Fruit fly (Drosophila melanogaster) whole organism, embryonic: ENCODE data around the gene CG43245.

Experiments used
- Abd-B ChIP-seq: fragments of 200-800 bp; sonication (Bioruptor generic); optimal IDR thresholded peaks from 2 replicates; lab custom pipeline; 2018; ENCODE audit warnings: missing biosample characterization, mild to moderate bottlenecking, missing genetic modification characterization, moderate library complexity
- Ada2b ChIP-seq: fragments of 200-800 bp; sonication (Bioruptor generic); IDR thresholded peaks from 2 replicates; pipeline ENCODE4 v1.3.6; 2022; ENCODE audit warnings: missing biosample characterization, missing genetic modification characterization
- BEAF-32 ChIP-seq: fragments of 200-800 bp; sonication (Bioruptor generic); optimal IDR thresholded peaks from 3 replicates; lab custom pipeline; 2017; ENCODE audit warnings: missing biosample characterization, missing genetic modification characterization, mild to moderate bottlenecking, moderate library complexity, missing genetic modification reagents
- CG10209 ChIP-seq: fragments of 200-800 bp; sonication (Bioruptor generic); optimal IDR thresholded peaks from 3 replicates; lab custom pipeline; 2017; ENCODE audit warnings: missing biosample characterization, mild to moderate bottlenecking, missing genetic modification characterization, missing genetic modification reagents
- CG11504 ChIP-seq: fragments of 200-800 bp; sonication (Bioruptor generic); optimal IDR thresholded peaks from 3 replicates; lab custom pipeline; 2019; ENCODE audit warnings: missing biosample characterization, mild to moderate bottlenecking, missing genetic modification characterization, moderate library complexity
- CG11695 ChIP-seq: fragments of 200-800 bp; sonication (Bioruptor generic); IDR thresholded peaks from 3 replicates; pipeline ENCODE4 v1.3.6; 2022; ENCODE audit warnings: missing biosample characterization, missing genetic modification characterization
- CG13424 ChIP-seq: fragments of 200-800 bp; sonication (Bioruptor generic); optimal IDR thresholded peaks from 2 replicates; lab custom pipeline; 2019; ENCODE audit warnings: missing biosample characterization, mild to moderate bottlenecking, missing genetic modification characterization, moderate library complexity
- CG13624 ChIP-seq: fragments of 200-800 bp; sonication (Bioruptor generic); optimal IDR thresholded peaks from 2 replicates; lab custom pipeline; 2016; ENCODE audit warnings: missing biosample characterization, missing genetic modification characterization
- CG13894 ChIP-seq: fragments of 200-800 bp; sonication (Bioruptor generic); optimal IDR thresholded peaks from 3 replicates; lab custom pipeline; 2018; ENCODE audit warnings: missing biosample characterization, mild to moderate bottlenecking, missing genetic modification characterization, moderate library complexity
- CG15269 ChIP-seq: fragments of 200-800 bp; sonication (Bioruptor generic); optimal IDR thresholded peaks from 2 replicates; lab custom pipeline; 2018; ENCODE audit warnings: missing biosample characterization, mild to moderate bottlenecking, missing genetic modification characterization, moderate library complexity
- CG17361 ChIP-seq: fragments of 200-800 bp; sonication (Bioruptor generic); IDR thresholded peaks from 3 replicates; pipeline ENCODE4 v1.3.6; 2022; ENCODE audit warnings: missing biosample characterization, missing genetic modification characterization
- CG18619 ChIP-seq: fragments of 200-800 bp; sonication (Bioruptor generic); optimal IDR thresholded peaks from 3 replicates; lab custom pipeline; 2017; ENCODE audit warnings: missing biosample characterization, mild to moderate bottlenecking, missing genetic modification characterization
- CG2120 ChIP-seq: fragments of 200-800 bp; sonication (Bioruptor generic); optimal IDR thresholded peaks from 3 replicates; lab custom pipeline; 2016; ENCODE audit warnings: missing biosample characterization, missing genetic modification characterization
- CG2712 ChIP-seq: fragments of 200-800 bp; optimal IDR thresholded peaks from 3 replicates; lab custom pipeline; 2019; ENCODE audit warnings: missing biosample characterization, mild to moderate bottlenecking, missing genetic modification characterization, moderate library complexity
- CG30403 ChIP-seq: fragments of 200-800 bp; sonication (Bioruptor generic); optimal IDR thresholded peaks from 3 replicates; lab custom pipeline; 2016; ENCODE audit warnings: missing biosample characterization, missing genetic modification characterization
- CG7556 ChIP-seq: fragments of 200-800 bp; sonication (Bioruptor generic); optimal IDR thresholded peaks from 2 replicates; lab custom pipeline; 2017; ENCODE audit warnings: missing biosample characterization, mild to moderate bottlenecking, missing genetic modification characterization
- CG8924 ChIP-seq: fragments of 200-800 bp; optimal IDR thresholded peaks from 3 replicates; lab custom pipeline; 2019; ENCODE audit warnings: missing biosample characterization, mild to moderate bottlenecking, missing genetic modification characterization, moderate library complexity
- CG9932 ChIP-seq: fragments of 200-800 bp; sonication (Bioruptor generic); IDR thresholded peaks from 2 replicates; pipeline ENCODE4 v1.3.6; 2022; ENCODE audit warnings: missing biosample characterization, missing genetic modification characterization
- CoRest ChIP-seq: fragments of 200-800 bp; sonication (Bioruptor generic); optimal IDR thresholded peaks from 3 replicates; lab custom pipeline; 2018; ENCODE audit warnings: missing biosample characterization, mild to moderate bottlenecking, missing genetic modification characterization, moderate library complexity
- Dek ChIP-seq: fragments of 200-800 bp; sonication (Bioruptor generic); optimal IDR thresholded peaks from 3 replicates; lab custom pipeline; 2019; ENCODE audit warnings: missing biosample characterization, mild to moderate bottlenecking, missing genetic modification characterization, moderate library complexity
- Hmr ChIP-seq: fragments of 200-800 bp; sonication (Bioruptor generic); optimal IDR thresholded peaks from 3 replicates; lab custom pipeline; 2017; ENCODE audit warnings: mild to moderate bottlenecking, missing biosample characterization, missing genetic modification reagents, missing genetic modification characterization
- Hr3 ChIP-seq: fragments of 200-800 bp; sonication (Bioruptor generic); optimal IDR thresholded peaks from 3 replicates; lab custom pipeline; 2016; ENCODE audit warnings: missing biosample characterization, missing genetic modification characterization
- Hr51 ChIP-seq, 2 experiments: fragments of 200-800 bp; sonication (Bioruptor generic); optimal IDR thresholded peaks; 2 replicates in 1 of 2; 3 replicates in 1 of 2; lab custom pipeline; 2016 to 2018; ENCODE audit warnings: missing biosample characterization in 2 of 2, missing genetic modification characterization in 2 of 2, mild to moderate bottlenecking in 1 of 2, moderate library complexity in 1 of 2
- Lim3 ChIP-seq: fragments of 200-800 bp; sonication (Bioruptor generic); IDR thresholded peaks from 2 replicates; pipeline ENCODE4 v1.3.6; 2022; ENCODE audit warnings: missing biosample characterization, missing genetic modification characterization
- Max ChIP-seq: fragments of 200-800 bp; sonication (Bioruptor generic); optimal IDR thresholded peaks from 2 replicates; lab custom pipeline; 2016; ENCODE audit warnings: missing biosample characterization, mild to moderate bottlenecking, missing genetic modification characterization
- Med ChIP-seq: fragments of 200-800 bp; sonication (Bioruptor generic); peaks from one replicate; lab custom pipeline; 2016; ENCODE audit warnings: missing biosample characterization, missing genetic modification characterization, mild to moderate bottlenecking, inconsistent platforms, moderate library complexity
- Meics ChIP-seq: fragments of 200-800 bp; sonication (Bioruptor generic); optimal IDR thresholded peaks from 2 replicates; lab custom pipeline; 2017; ENCODE audit warnings: missing biosample characterization, mild to moderate bottlenecking, missing genetic modification characterization
- Mes4 ChIP-seq: fragments of 200-800 bp; sonication (Bioruptor generic); optimal IDR thresholded peaks from 2 replicates; lab custom pipeline; 2016; ENCODE audit warnings: missing biosample characterization, missing genetic modification characterization
- Opbp ChIP-seq: fragments of 200-800 bp; sonication (Bioruptor generic); IDR thresholded peaks from 3 replicates; pipeline ENCODE4 v1.3.6; 2022; ENCODE audit warnings: missing biosample characterization, missing genetic modification characterization; ENCODE audit not compliant: partially characterized antibody
- Ptx1 ChIP-seq: fragments of 200-800 bp; sonication (Bioruptor generic); IDR thresholded peaks from 2 replicates; pipeline ENCODE4 v1.3.6; 2022; ENCODE audit warnings: missing biosample characterization, missing genetic modification characterization
- Sin3A ChIP-seq: fragments of >200 bp; optimal IDR thresholded peaks from 2 replicates; lab custom pipeline; 2018
- Sox102F ChIP-seq: fragments of 200-800 bp; sonication (Bioruptor generic); optimal IDR thresholded peaks from 2 replicates; lab custom pipeline; 2018; ENCODE audit warnings: missing biosample characterization, mild to moderate bottlenecking, missing genetic modification characterization, moderate library complexity
- bab2 ChIP-seq: fragments of 200-800 bp; sonication (Bioruptor generic); optimal IDR thresholded peaks from 2 replicates; lab custom pipeline; 2016; ENCODE audit warnings: missing biosample characterization, missing genetic modification characterization
- bcd ChIP-seq: fragments of 200-800 bp; sonication (Bioruptor generic); optimal IDR thresholded peaks from 2 replicates; lab custom pipeline; 2017; ENCODE audit warnings: missing biosample characterization, mild to moderate bottlenecking, missing genetic modification characterization
- bigmax ChIP-seq: fragments of 200-800 bp; sonication (Bioruptor generic); optimal IDR thresholded peaks from 2 replicates; lab custom pipeline; 2018; ENCODE audit warnings: missing biosample characterization, mild to moderate bottlenecking, missing genetic modification characterization
- chm ChIP-seq: fragments of 200-800 bp; sonication (Bioruptor generic); IDR thresholded peaks from 2 replicates; pipeline ENCODE4 v1.3.6; 2022; ENCODE audit warnings: missing biosample characterization, missing genetic modification characterization
- dati ChIP-seq: fragments of 200-800 bp; sonication (Bioruptor generic); IDR thresholded peaks from 2 replicates; pipeline ENCODE4 v1.3.6; 2022; ENCODE audit warnings: missing biosample characterization, missing genetic modification characterization
- dmrt99B ChIP-seq: fragments of 200-800 bp; sonication (Bioruptor generic); optimal IDR thresholded peaks from 2 replicates; lab custom pipeline; 2018; ENCODE audit warnings: missing biosample characterization, mild to moderate bottlenecking, missing genetic modification characterization, moderate library complexity
- dpn ChIP-seq, 2 experiments: fragments of 200-800 bp; sonication (Bioruptor generic); optimal IDR thresholded peaks; 3 replicates each; lab custom pipeline; 2016; ENCODE audit warnings: missing biosample characterization in 2 of 2, missing genetic modification characterization in 2 of 2
- dysf ChIP-seq: fragments of 200-800 bp; sonication (Bioruptor generic); IDR thresholded peaks from 3 replicates; pipeline ENCODE4 v1.3.6; 2022; ENCODE audit warnings: missing biosample characterization, missing genetic modification characterization
- fd102C ChIP-seq: fragments of 200-800 bp; sonication (Bioruptor generic); optimal IDR thresholded peaks from 2 replicates; lab custom pipeline; 2018; ENCODE audit warnings: missing biosample characterization, mild to moderate bottlenecking, missing genetic modification characterization, moderate library complexity
- fd3F ChIP-seq: fragments of 200-800 bp; sonication (Bioruptor generic); optimal IDR thresholded peaks from 2 replicates; lab custom pipeline; 2018; ENCODE audit warnings: missing biosample characterization, mild to moderate bottlenecking, missing genetic modification characterization, moderate library complexity
- gem ChIP-seq: fragments of 200-800 bp; sonication (Bioruptor generic); optimal IDR thresholded peaks from 2 replicates; lab custom pipeline; 2019; ENCODE audit warnings: missing biosample characterization, mild to moderate bottlenecking, missing genetic modification characterization, moderate library complexity
- lmd ChIP-seq: fragments of 200-800 bp; sonication (Bioruptor generic); IDR thresholded peaks from 2 replicates; pipeline ENCODE4 v1.3.6; 2022; ENCODE audit warnings: missing biosample characterization, missing genetic modification characterization
- nmo ChIP-seq: fragments of 200-800 bp; sonication (Bioruptor generic); optimal IDR thresholded peaks from 2 replicates; lab custom pipeline; 2018; ENCODE audit warnings: missing biosample characterization, mild to moderate bottlenecking, missing genetic modification characterization, moderate library complexity
- org-1 ChIP-seq: fragments of 200-800 bp; sonication (Bioruptor generic); optimal IDR thresholded peaks from 2 replicates; lab custom pipeline; 2017; ENCODE audit warnings: missing biosample characterization, missing genetic modification characterization
- phol ChIP-seq: fragments of 200-800 bp; sonication (Bioruptor generic); optimal IDR thresholded peaks from 3 replicates; lab custom pipeline; 2018; ENCODE audit warnings: missing biosample characterization, mild to moderate bottlenecking, missing genetic modification characterization, moderate library complexity
- row ChIP-seq: fragments of 200-800 bp; sonication (Bioruptor generic); IDR thresholded peaks from 3 replicates; pipeline ENCODE4 v1.3.6; 2022; ENCODE audit warnings: missing biosample characterization, missing genetic modification characterization
- tgo ChIP-seq: fragments of 200-800 bp; sonication (Bioruptor generic); IDR thresholded peaks from 3 replicates; pipeline ENCODE4 v1.3.6; 2022; ENCODE audit warnings: missing biosample characterization, missing genetic modification characterization
- zfh1 ChIP-seq: fragments of 200-800 bp; sonication (Bioruptor generic); IDR thresholded peaks from 3 replicates; pipeline ENCODE4 v1.3.6; 2022; ENCODE audit warnings: missing biosample characterization, missing genetic modification characterization

The CG43245 gene

dm6 chr3L:10795911-10796310 lies 24.2 kb downstream of the CG43245 start:
- TF ChIP-seq CG10209 (GFP tag; lab: Kevin White, UChicago) (peak; percentile 10), fd3F (GFP tag; lab: Kevin White, UChicago) (peak; percentile 20), CoRest (tag; lab: Kevin White, UChicago) (peak; percentile 69), lmd (GFP tag; lab: Robert Waterston, UW) (peak; percentile 21; the same call in 1 of the 2 replicates), CG13624 (GFP tag; lab: Kevin White, UChicago) (peak; percentile 3), CG13894 (tag; lab: Kevin White, UChicago) (no peak), dati (no peak), CG2712 (tag; lab: Kevin White, UChicago) (no peak), dmrt99B (tag; lab: Kevin White, UChicago) (peak; percentile 36), zfh1 (GFP tag; lab: Robert Waterston, UW) (0 out of 3 replicates have a peak, but pooled peaks have one; percentile 6), dpn (GFP tag; optimal IDR thresholded peaks at IDR 0.05; lab: Kevin White, UChicago) (peak in 1 of 2 experiments; percentile 35), tgo (GFP tag; lab: Robert Waterston, UW) (0 out of 3 replicates have a peak, but pooled peaks have one; percentile 15), CG17361 (GFP tag; lab: Robert Waterston, UW) (0 out of 3 replicates have a peak, but pooled peaks have one; percentile 34), bab2 (GFP tag; lab: Kevin White, UChicago) (peak; percentile 1), CG7556 (GFP tag; lab: Kevin White, UChicago) (peak; percentile 27), Hr51 (GFP tag; optimal IDR thresholded peaks at IDR 0.05; lab: Kevin White, UChicago) (peak in 1 of 2 experiments; percentile 41), Meics (GFP tag; lab: Kevin White, UChicago) (peak; percentile 20), CG18619 (GFP tag; lab: Kevin White, UChicago) (no peak), CG9932 (peak; percentile 25; the same call in 1 of the 2 replicates), Abd-B (GFP tag; lab: Kevin White, UChicago) (peak; percentile 17), phol (tag; lab: Kevin White, UChicago) (peak; percentile 5), gem (tag; lab: Kevin White, UChicago) (peak; percentile 66), chm (no peak), row (GFP tag; lab: Robert Waterston, UW) (peak; percentile 17; the same call in 1 of the 3 replicates), org-1 (GFP tag; lab: Kevin White, UChicago) (peak; percentile 20), nmo (GFP tag; lab: Kevin White, UChicago) (peak; percentile 17), CG2120 (peak; percentile 49), Sox102F (GFP tag; lab: Kevin White, UChicago) (peak; percentile 19), CG11695 (GFP tag; lab: Robert Waterston, UW) (0 out of 3 replicates have a peak, but pooled peaks have one; percentile 40), BEAF-32 (GFP tag; lab: Kevin White, UChicago) (no peak), Lim3 (GFP tag; lab: Robert Waterston, UW) (no peak), fd102C (GFP tag; lab: Kevin White, UChicago) (no peak), Opbp (GFP tag; lab: Robert Waterston, UW) (no peak), Hr3 (GFP tag; lab: Kevin White, UChicago) (peak; percentile 8), Dek (tag; lab: Kevin White, UChicago) (no peak), Ada2b (peak; percentile 12; the same call in 1 of the 2 replicates), Max (GFP tag; lab: Kevin White, UChicago) (no peak), CG15269 (peak; percentile 40), CG11504 (tag; lab: Kevin White, UChicago) (peak; percentile 49), Hmr (GFP tag; lab: Kevin White, UChicago) (peak; percentile 7), CG30403 (peak; percentile 35), CG13424 (tag; lab: Kevin White, UChicago) (peak; percentile 12), Ptx1 (GFP tag; lab: Robert Waterston, UW) (0 out of 2 replicates have a peak, but pooled peaks have one; percentile 24), CG8924 (tag; lab: Kevin White, UChicago) (peak; percentile 23), bcd (GFP tag; lab: Kevin White, UChicago) (peak; percentile 23), Mes4 (GFP tag; lab: Kevin White, UChicago) (no peak), Sin3A (lab: Kevin White, UChicago) (no peak), bigmax (GFP tag; lab: Kevin White, UChicago) (no peak), dysf (GFP tag; lab: Robert Waterston, UW) (peak; percentile 63; the same call in 2 of the 3 replicates), Med (GFP tag; lab: Kevin White, UChicago) (peak; percentile 9)
